Fruit fly (Drosophila melanogaster): ENCODE measurements around the gene Nrx-1.

The Nrx-1 gene

dm6 chr3R:22447874-22448254 is 20.4 kb upstream of the Nrx-1 start, which contains the start of gene CG34376 (continued):
- TF ChIP-seq CG11560 (tag; IDR thresholded peaks at IDR 0.05) (peak; percentile 17; the same call in 1 of the 3 replicates), CG17912 (GFP tag; optimal IDR thresholded peaks at IDR 0.05) (peak; percentile 60), ssp (GFP tag; IDR thresholded peaks at IDR 0.05) (peak; percentile 58), CG6254 (GFP tag; optimal IDR thresholded peaks at IDR 0.05) (peak; percentile 17), CG17568 (GFP tag; optimal IDR thresholded peaks at IDR 0.05) (no peak), CG30403 (GFP tag; optimal IDR thresholded peaks at IDR 0.05) (peak; percentile 34), CG10209 (GFP tag; optimal IDR thresholded peaks at IDR 0.05) (no peak), cg (GFP tag; optimal IDR thresholded peaks at IDR 0.05) (no peak), shn (GFP tag; optimal IDR thresholded peaks at IDR 0.05) (no peak), Sox102F (GFP tag; optimal IDR thresholded peaks at IDR 0.05) (peak; percentile 35), bsh (GFP tag; optimal IDR thresholded peaks at IDR 0.05) (peak in 1 of 2 experiments; percentile 8), CG7786 (GFP tag; optimal IDR thresholded peaks at IDR 0.05) (no peak), CG3281 (GFP tag; optimal IDR thresholded peaks at IDR 0.05) (peak; percentile 49), BtbVII (GFP tag; optimal IDR thresholded peaks at IDR 0.05) (peak; percentile 41), CG4282 (GFP tag; optimal IDR thresholded peaks at IDR 0.05) (no peak), br (optimal IDR thresholded peaks at IDR 0.05) (no peak), otp (GFP tag; IDR thresholded peaks at IDR 0.05) (peak; percentile 78; the same call in 2 of the 3 replicates), CG1602 (GFP tag; optimal IDR thresholded peaks at IDR 0.05) (no peak), run (tag; optimal IDR thresholded peaks at IDR 0.05) (no peak), Nf-YA (GFP tag; IDR thresholded peaks at IDR 0.05) (peak; percentile 22; the same call in 1 of the 2 replicates), CG11696 (GFP tag; IDR thresholded peaks at IDR 0.05) (no peak), Elba2 (GFP tag; optimal IDR thresholded peaks at IDR 0.05) (no peak), CG16863 (GFP tag; optimal IDR thresholded peaks at IDR 0.05) (no peak), ranshi (GFP tag; IDR thresholded peaks at IDR 0.05) (peak; percentile 9; the same call in 1 of the 2 replicates), kah (GFP tag; optimal IDR thresholded peaks at IDR 0.05) (no peak), CG17361 (GFP tag; IDR thresholded peaks at IDR 0.05) (peak; percentile 68; the same call in 1 of the 3 replicates), CG9609 (GFP tag; optimal IDR thresholded peaks at IDR 0.05) (no peak), cad (GFP tag; optimal IDR thresholded peaks at IDR 0.05) (no peak), cato (GFP tag; optimal IDR thresholded peaks at IDR 0.05; ENCODE audit: borderline replicate concordance) (no peak), esg (GFP tag; conservative IDR thresholded peaks at IDR 0.05) (0 out of 2 replicates have a peak, but pooled peaks have one; percentile 7), org-1 (GFP tag; optimal IDR thresholded peaks at IDR 0.05) (no peak), btn (GFP tag; optimal IDR thresholded peaks at IDR 0.05) (no peak), CG11723 (GFP tag; optimal IDR thresholded peaks at IDR 0.05) (no peak), psq (GFP tag; optimal IDR thresholded peaks at IDR 0.05) (peak; percentile 85), CG11093 (GFP tag; IDR thresholded peaks at IDR 0.05) (no peak), pho (GFP tag; optimal IDR thresholded peaks at IDR 0.05) (no peak), pfk (GFP tag; optimal IDR thresholded peaks at IDR 0.05) (peak; percentile 25), Atf3 (GFP tag; optimal IDR thresholded peaks at IDR 0.05) (no peak), Nf-YB (GFP tag; optimal IDR thresholded peaks at IDR 0.05) (no peak), CG11398 (GFP tag; optimal IDR thresholded peaks at IDR 0.05) (no peak), CG7271 (tag; optimal IDR thresholded peaks at IDR 0.05) (no peak), CG10979 (tag; optimal IDR thresholded peaks at IDR 0.05) (peak; percentile 2), CG7839 (tag; optimal IDR thresholded peaks at IDR 0.05) (no peak), sd (tag; optimal IDR thresholded peaks at IDR 0.05) (peak; percentile 89), vfl (GFP tag; optimal IDR thresholded peaks at IDR 0.05) (no peak), Abd-B (GFP tag; optimal IDR thresholded peaks at IDR 0.05) (peak; percentile 35), NFAT (GFP tag; IDR thresholded peaks at IDR 0.05) (peak; percentile 78), row (GFP tag; IDR thresholded peaks at IDR 0.05) (peak; percentile 57), CG6854 (GFP tag; optimal IDR thresholded peaks at IDR 0.05) (no peak), Hr3 (GFP tag; optimal IDR thresholded peaks at IDR 0.05) (peak; percentile 33), Adf1 (GFP tag; IDR thresholded peaks at IDR 0.05) (peak; percentile 88), exex (tag; optimal IDR thresholded peaks at IDR 0.05) (peak; percentile 72)

Measured in whole organism, embryonic.